Fruit fly (Drosophila melanogaster): Measurements from ENCODE around the gene RpL17.

Gene RpL17

DNA sequence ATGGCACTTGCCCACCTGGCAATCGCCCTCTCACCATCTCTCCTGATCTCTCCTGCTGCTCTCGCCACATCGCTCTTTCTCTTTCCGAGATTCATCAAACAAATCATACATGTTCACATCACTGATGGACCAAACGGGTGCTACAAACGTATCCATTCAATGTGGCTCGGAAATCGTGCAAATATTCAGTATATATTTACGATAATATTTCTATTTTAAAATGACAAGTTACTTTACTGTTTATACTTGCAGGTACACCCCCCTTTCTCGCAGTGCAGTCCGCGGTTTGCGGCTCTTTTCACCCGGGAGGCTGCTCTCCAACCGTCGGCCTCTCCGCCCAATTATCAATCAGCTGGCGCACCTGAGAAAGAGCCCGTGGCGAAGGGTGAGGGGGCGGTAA lies 47.5 kb upstream of the RpL17 start (continued):
- TF ChIP-seq Ets65A (GFP tag) (peak; percentile 20), HLH4C (GFP tag; IDR thresholded peaks at IDR 0.05; ENCODE audit: partially characterized antibody) (0 out of 3 replicates have a peak, but pooled peaks have one; percentile 19), sens (GFP tag) (peak; percentile 56), CG13424 (tag; optimal IDR thresholded peaks at IDR 0.05) (peak; percentile 22), CG5953 (GFP tag; IDR thresholded peaks at IDR 0.05) (peak; percentile 45), CG11696 (GFP tag; IDR thresholded peaks at IDR 0.05) (no peak), prd (optimal IDR thresholded peaks at IDR 0.05) (no peak), prd (GFP tag; IDR thresholded peaks at IDR 0.05) (peak; percentile 35; the same call in 1 of the 3 replicates), Rfx (GFP tag; IDR thresholded peaks at IDR 0.05) (peak; percentile 51; the same call in 1 of the 2 replicates), phol (tag; optimal IDR thresholded peaks at IDR 0.05) (peak; percentile 8), CG30403 (GFP tag; optimal IDR thresholded peaks at IDR 0.05) (peak; percentile 30), Xbp1 (GFP tag; optimal IDR thresholded peaks at IDR 0.05) (peak; percentile 14), CG6854 (GFP tag; optimal IDR thresholded peaks at IDR 0.05) (no peak), C15 (GFP tag; IDR thresholded peaks at IDR 0.05) (no peak), Optix (GFP tag; IDR thresholded peaks at IDR 0.05) (0 out of 3 replicates have a peak, but pooled peaks have one; percentile 19), CG16815 (GFP tag; optimal IDR thresholded peaks at IDR 0.05) (no peak), CG2129 (GFP tag; IDR thresholded peaks at IDR 0.05; ENCODE audit: partially characterized antibody) (no peak), CG1602 (GFP tag; optimal IDR thresholded peaks at IDR 0.05) (no peak), ttk (GFP tag; IDR thresholded peaks at IDR 0.05) (peak; percentile 38; the same call in 1 of the 2 replicates), ara (GFP tag; IDR thresholded peaks at IDR 0.05) (0 out of 2 replicates have a peak, but pooled peaks have one; percentile 17), CG18011 (GFP tag; optimal IDR thresholded peaks at IDR 0.05) (no peak), Sry-β (GFP tag; optimal IDR thresholded peaks at IDR 0.05) (no peak), zfh1 (GFP tag; IDR thresholded peaks at IDR 0.05) (peak; percentile 45; the same call in 1 of the 3 replicates), sisA (GFP tag; IDR thresholded peaks at IDR 0.05) (peak; percentile 32; the same call in 1 of the 2 replicates), ken (GFP tag; IDR thresholded peaks at IDR 0.05) (peak; percentile 50; the same call in 1 of the 3 replicates), crc (GFP tag; optimal IDR thresholded peaks at IDR 0.05) (no peak), esg (GFP tag; conservative IDR thresholded peaks at IDR 0.05) (peak; percentile 25; the same call in 1 of the 2 replicates), Hmr (GFP tag; optimal IDR thresholded peaks at IDR 0.05) (no peak), CG9932 (GFP tag; IDR thresholded peaks at IDR 0.05) (peak; percentile 42; the same call in 1 of the 2 replicates), Med (GFP tag) (peak; percentile 65), CG2120 (GFP tag; optimal IDR thresholded peaks at IDR 0.05) (peak; percentile 17), CG5180 (GFP tag; optimal IDR thresholded peaks at IDR 0.05) (peak; percentile 19)

DNA sequence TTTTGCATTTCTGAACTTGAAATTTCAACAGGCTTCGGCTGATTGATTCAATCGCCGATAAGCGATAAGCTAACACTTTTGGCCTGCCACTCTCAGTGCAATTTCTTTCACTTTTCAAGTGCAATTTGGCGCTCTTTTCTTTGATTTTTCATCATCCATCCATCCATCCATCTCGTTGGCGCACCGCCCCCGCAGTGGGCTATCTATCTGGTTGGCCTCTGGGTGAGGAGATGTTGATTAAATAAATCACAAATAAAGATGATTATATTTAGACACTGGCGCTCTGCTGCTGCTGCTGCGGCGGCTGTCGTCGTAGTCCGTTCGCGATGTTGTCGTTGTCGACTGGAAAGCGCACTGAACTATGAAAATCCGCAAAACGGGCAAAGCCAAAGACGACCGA lies 46.9 kb upstream of the RpL17 start:
- TF ChIP-seq shn (GFP tag; optimal IDR thresholded peaks at IDR 0.05): no peak
- TF ChIP-seq sr (GFP tag; IDR thresholded peaks at IDR 0.05): peak; percentile 71; the same call in 2 of the 3 replicates

DNA sequence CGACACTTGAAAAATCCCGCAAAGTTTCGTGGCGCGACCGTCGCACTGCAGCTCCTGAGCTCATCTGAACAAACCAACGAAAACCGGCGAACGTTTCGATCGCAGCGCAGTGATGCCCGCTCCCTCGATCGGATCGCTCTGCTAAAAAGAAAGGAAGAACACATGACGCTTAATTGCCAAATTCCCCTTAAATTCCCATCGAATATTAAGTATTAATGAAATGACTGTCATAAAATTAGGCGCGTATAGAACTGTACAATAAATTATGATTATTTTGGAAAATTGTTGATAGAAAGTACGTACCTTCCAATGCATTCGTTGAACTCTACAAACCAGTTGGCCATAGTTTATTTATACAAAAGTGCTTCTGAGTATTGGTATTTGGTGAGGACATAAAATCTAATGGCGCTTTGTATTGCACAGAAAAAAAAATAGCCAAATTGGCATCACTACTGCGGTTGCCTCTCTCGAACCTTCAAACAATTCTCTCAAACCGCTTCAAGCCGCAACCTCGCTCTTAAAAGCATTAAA lies 35.6 kb upstream of the RpL17 start, which contains the start of gene shf:
Gene shf (minus strand): TSS at position 51 of the 531 bp plus-strand sequence.
- no peak for TF ChIP-seq Ada2b (GFP tag; IDR thresholded peaks at IDR 0.05)
- TF ChIP-seq CG30403 (GFP tag; optimal IDR thresholded peaks at IDR 0.05): peak; percentile 25
- TF ChIP-seq lab (GFP tag; optimal IDR thresholded peaks at IDR 0.05): no peak
- TF ChIP-seq B-H1 (GFP tag; IDR thresholded peaks at IDR 0.05): no peak
- no peak for TF ChIP-seq CG2116 (GFP tag; optimal IDR thresholded peaks at IDR 0.05)
- TF ChIP-seq zfh1 (GFP tag; IDR thresholded peaks at IDR 0.05): 0 out of 3 replicates have a peak, but pooled peaks have one; percentile 4
- TF ChIP-seq row (GFP tag; IDR thresholded peaks at IDR 0.05): peak; percentile 63
- peak; percentile 34; the same call in 1 of the 3 replicates for TF ChIP-seq so (GFP tag; IDR thresholded peaks at IDR 0.05)
- no peak for TF ChIP-seq ham (GFP tag; IDR thresholded peaks at IDR 0.05)
- no peak for TF ChIP-seq H2.0 (GFP tag; IDR thresholded peaks at IDR 0.05)
- 0 out of 2 replicates have a peak, but pooled peaks have one; percentile 20 for TF ChIP-seq vvl (GFP tag; IDR thresholded peaks at IDR 0.05)
- TF ChIP-seq sens (GFP tag): peak; percentile 49
- TF ChIP-seq Sry-β (GFP tag; optimal IDR thresholded peaks at IDR 0.05): peak; percentile 90
- TF ChIP-seq stc (GFP tag; IDR thresholded peaks at IDR 0.05): no peak
- TF ChIP-seq CG10431 (GFP tag; optimal IDR thresholded peaks at IDR 0.05): no peak
- peak; percentile 98 for TF ChIP-seq CG5180 (GFP tag; optimal IDR thresholded peaks at IDR 0.05)
- peak; percentile 15 for TF ChIP-seq Med (GFP tag)
- TF ChIP-seq chinmo (GFP tag; IDR thresholded peaks at IDR 0.05; ENCODE audit: partially characterized antibody): 0 out of 4 replicates have a peak, but pooled peaks have one; percentile 29
- TF ChIP-seq Atf3 (GFP tag; optimal IDR thresholded peaks at IDR 0.05): no peak
- TF ChIP-seq ato (GFP tag; IDR thresholded peaks at IDR 0.05; ENCODE audit: partially characterized antibody): no peak
- no peak for TF ChIP-seq dysf (GFP tag; IDR thresholded peaks at IDR 0.05)

Measured in whole organism, embryonic.